Fruit fly (Drosophila melanogaster): ENCODE results near the gene gukh.
A peak's percentile ranks its signal among the peaks of the same experiment; 100 is the strongest.

The gukh gene

dm6 chr3R:18993159-18993558, 9.3 kb downstream of the gukh start:
- TF ChIP-seq Hr38 (GFP tag; optimal IDR thresholded peaks at IDR 0.05): no peak

- peak; percentile 75 for TF ChIP-seq Eip93F (GFP tag; optimal IDR thresholded peaks at IDR 0.05)
- TF ChIP-seq fd85E (GFP tag; optimal IDR thresholded peaks at IDR 0.05): peak; percentile 85
- TF ChIP-seq CG11294 (GFP tag; IDR thresholded peaks at IDR 0.05): peak; percentile 72
- TF ChIP-seq OdsH (GFP tag; optimal IDR thresholded peaks at IDR 0.05): peak; percentile 95
- TF ChIP-seq fd59A (GFP tag; optimal IDR thresholded peaks at IDR 0.05): peak; percentile 84
- TF ChIP-seq salr (GFP tag; optimal IDR thresholded peaks at IDR 0.05): peak; percentile 78 to 90
- peak; percentile 90 for TF ChIP-seq Ets96B (tag; optimal IDR thresholded peaks at IDR 0.05)
- TF ChIP-seq Sox102F (GFP tag; optimal IDR thresholded peaks at IDR 0.05): peak; percentile 89
- TF ChIP-seq dac (GFP tag; optimal IDR thresholded peaks at IDR 0.05): peak; percentile 58
- peak; percentile 75 for TF ChIP-seq CG16779 (tag; optimal IDR thresholded peaks at IDR 0.05)
- TF ChIP-seq CG6792 (GFP tag; optimal IDR thresholded peaks at IDR 0.05): peak; percentile 95
- TF ChIP-seq CG4318 (GFP tag; optimal IDR thresholded peaks at IDR 0.05): peak; percentile 74
- peak; percentile 94 for TF ChIP-seq CG11902 (GFP tag; optimal IDR thresholded peaks at IDR 0.05)
- peak; percentile 83 for TF ChIP-seq Gug (GFP tag; IDR thresholded peaks at IDR 0.05)
- TF ChIP-seq dsx (GFP tag; optimal IDR thresholded peaks at IDR 0.05; ENCODE audit: poor library complexity, severe bottlenecking): peak; percentile 87
- TF ChIP-seq topi (GFP tag; optimal IDR thresholded peaks at IDR 0.05): peak; percentile 94
- TF ChIP-seq pdm3 (GFP tag; optimal IDR thresholded peaks at IDR 0.05): peak; percentile 93
- peak; percentile 83 for TF ChIP-seq CG1621 (tag; optimal IDR thresholded peaks at IDR 0.05)
- TF ChIP-seq lz (GFP tag; optimal IDR thresholded peaks at IDR 0.05): peak; percentile 93
- peak; percentile 92 for TF ChIP-seq CG10631 (GFP tag; optimal IDR thresholded peaks at IDR 0.05)
- TF ChIP-seq fkh (GFP tag; optimal IDR thresholded peaks at IDR 0.05): no peak
- TF ChIP-seq svp (GFP tag): peak; percentile 98
- TF ChIP-seq acj6 (GFP tag; optimal IDR thresholded peaks at IDR 0.05): peak; percentile 96
- peak; percentile 91 for TF ChIP-seq CG32006 (GFP tag; optimal IDR thresholded peaks at IDR 0.05)
- peak; percentile 72 for TF ChIP-seq CG6276 (GFP tag; optimal IDR thresholded peaks at IDR 0.05)
- TF ChIP-seq CG34406 (GFP tag; optimal IDR thresholded peaks at IDR 0.05): peak; percentile 95
- TF ChIP-seq Blimp-1 (GFP tag; optimal IDR thresholded peaks at IDR 0.05): peak; percentile 58
- TF ChIP-seq cyc (GFP tag; optimal IDR thresholded peaks at IDR 0.05): peak; percentile 92
- TF ChIP-seq eg (GFP tag; IDR thresholded peaks at IDR 0.05): peak; percentile 90
- TF ChIP-seq CG11762 (GFP tag; optimal IDR thresholded peaks at IDR 0.05; ENCODE audit: insufficient read depth): peak; percentile 94
- TF ChIP-seq achi (GFP tag; optimal IDR thresholded peaks at IDR 0.05): peak; percentile 94
- TF ChIP-seq esn (GFP tag; optimal IDR thresholded peaks at IDR 0.05): peak; percentile 94
- TF ChIP-seq Lpt (GFP tag; optimal IDR thresholded peaks at IDR 0.05): peak; percentile 89
- TF ChIP-seq CG8119 (GFP tag; IDR thresholded peaks at IDR 0.05): peak; percentile 89
- peak; percentile 93 for TF ChIP-seq Met (GFP tag; optimal IDR thresholded peaks at IDR 0.05)
- peak; percentile 77 to 89 for TF ChIP-seq ss (GFP tag; optimal IDR thresholded peaks at IDR 0.05)
- TF ChIP-seq CG8319 (GFP tag; optimal IDR thresholded peaks at IDR 0.05): peak; percentile 94
- peak; percentile 86 for TF ChIP-seq CG3032 (tag; optimal IDR thresholded peaks at IDR 0.05)
- peak; percentile 92 for TF ChIP-seq net (GFP tag; optimal IDR thresholded peaks at IDR 0.05)
- peak; percentile 84 for TF ChIP-seq CG6854 (GFP tag; optimal IDR thresholded peaks at IDR 0.05)
- TF ChIP-seq CG6808 (GFP tag; optimal IDR thresholded peaks at IDR 0.05): peak; percentile 85
- TF ChIP-seq Eip78C (GFP tag): peak; percentile 99
- peak; percentile 92 for TF ChIP-seq Sox15 (GFP tag; optimal IDR thresholded peaks at IDR 0.05)
- TF ChIP-seq CG7368 (GFP tag; optimal IDR thresholded peaks at IDR 0.05): peak; percentile 94
- TF ChIP-seq spab (GFP tag; optimal IDR thresholded peaks at IDR 0.05): peak; percentile 88
- TF ChIP-seq vri (GFP tag; optimal IDR thresholded peaks at IDR 0.05): peak; percentile 65
- peak; percentile 91 for TF ChIP-seq CG15336 (GFP tag; IDR thresholded peaks at IDR 0.05)
Measured at dm6 chr3R:18995556-18996272, 11.9 kb downstream of the gukh start.

Data from whole organism, prepupa.